Fruit fly (Drosophila melanogaster): Measurements from ENCODE around the gene CG13786.

CG13786 gene

DNA sequence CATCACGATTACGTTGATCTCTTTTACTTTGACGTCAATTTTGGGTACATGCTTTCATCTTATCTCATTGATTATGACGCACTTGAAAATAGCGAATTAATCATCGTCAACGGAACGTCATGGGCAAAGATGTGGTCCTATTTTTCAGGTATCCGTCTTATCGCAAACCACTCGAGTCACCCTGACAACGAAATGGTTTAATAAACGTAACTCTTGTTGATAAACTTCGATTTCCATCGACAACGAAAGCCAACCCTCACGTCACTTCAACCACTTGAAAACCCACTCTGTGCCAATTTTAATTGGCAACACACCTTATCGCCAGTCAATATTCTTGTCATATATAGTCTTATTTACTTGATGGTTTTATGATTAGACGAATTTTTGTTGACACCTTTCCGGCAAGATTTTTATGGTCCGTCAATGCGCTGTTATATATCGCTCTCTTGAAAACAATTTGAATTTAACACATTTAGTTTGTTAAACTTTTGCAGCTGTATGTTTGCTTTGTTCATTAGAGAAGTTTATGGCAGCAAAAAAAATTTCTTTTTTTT, 10.5 kb downstream of the CG13786 start:
- TF ChIP-seq CG17801 (GFP tag; optimal IDR thresholded peaks at IDR 0.05; ENCODE audit: partially characterized antibody): no peak

dm6 chr2L:7241499-7241898, 11.3 kb downstream of the CG13786 start:
- no peak for TF ChIP-seq CG17801 (GFP tag; optimal IDR thresholded peaks at IDR 0.05; ENCODE audit: partially characterized antibody)

- no peak for TF ChIP-seq CG17801 (GFP tag; optimal IDR thresholded peaks at IDR 0.05; ENCODE audit: partially characterized antibody)
These were observed 11.8 kb downstream of the CG13786 start for dm6 chr2L:7240964-7241363.

- TF ChIP-seq CG17801 (GFP tag; optimal IDR thresholded peaks at IDR 0.05; ENCODE audit: partially characterized antibody): no peak
These were observed 12.5 kb downstream of the CG13786 start for dm6 chr2L:7240311-7240710.

DNA sequence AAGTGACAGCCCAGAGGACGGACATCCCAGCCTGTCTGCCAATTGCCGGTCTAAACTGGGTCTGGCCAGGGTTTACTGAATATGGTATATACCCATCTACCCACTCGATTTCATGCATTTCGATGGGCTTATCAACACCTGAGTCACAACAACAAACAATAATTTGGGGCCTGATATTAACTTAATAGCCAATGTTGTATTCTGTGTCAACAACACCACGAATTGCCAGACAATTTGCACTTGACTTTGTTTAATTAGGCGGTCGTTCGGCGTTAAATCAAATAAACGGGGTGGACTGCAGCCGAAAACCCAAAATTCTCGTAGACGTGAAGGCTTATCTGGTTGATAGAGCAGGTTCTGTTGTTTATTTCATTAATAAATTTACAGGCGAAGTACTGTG, 13.5 kb downstream of the CG13786 start:
- peak; percentile 5 for TF ChIP-seq CG17801 (GFP tag; optimal IDR thresholded peaks at IDR 0.05; ENCODE audit: partially characterized antibody)

DNA sequence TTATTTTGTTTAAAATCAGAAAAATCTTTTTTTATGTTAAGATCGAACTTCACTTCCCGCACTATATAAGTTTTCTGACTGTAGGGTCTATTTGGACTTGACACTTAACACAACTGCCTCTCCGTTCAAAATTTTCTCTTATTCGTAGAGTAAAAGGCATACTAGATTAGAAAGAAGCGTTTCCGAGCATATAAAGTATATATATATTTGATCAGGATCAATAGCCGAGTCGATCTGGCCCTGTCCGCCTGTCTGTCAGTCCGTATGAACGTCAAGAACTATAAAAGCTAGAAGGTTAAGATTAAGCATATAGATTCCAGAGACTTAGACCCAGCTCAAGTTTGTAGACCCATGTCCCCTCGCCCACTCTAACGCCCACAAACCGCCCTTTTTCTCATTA, 20.1 kb downstream of the CG13786 start, which contains the start of gene CG43800:
Gene CG43800, minus strand, starts transcription at position 101 of the 400 bp plus-strand sequence.
- no peak for TF ChIP-seq CG17801 (GFP tag; optimal IDR thresholded peaks at IDR 0.05; ENCODE audit: partially characterized antibody)

dm6 chr2L:7227434-7227833, 25.3 kb downstream of the CG13786 start, which contains the start of gene CG43799:
Gene CG43799 (plus strand): TSS chr2L:7227734.
- TF ChIP-seq CG17801 (GFP tag; optimal IDR thresholded peaks at IDR 0.05; ENCODE audit: partially characterized antibody): no peak

DNA sequence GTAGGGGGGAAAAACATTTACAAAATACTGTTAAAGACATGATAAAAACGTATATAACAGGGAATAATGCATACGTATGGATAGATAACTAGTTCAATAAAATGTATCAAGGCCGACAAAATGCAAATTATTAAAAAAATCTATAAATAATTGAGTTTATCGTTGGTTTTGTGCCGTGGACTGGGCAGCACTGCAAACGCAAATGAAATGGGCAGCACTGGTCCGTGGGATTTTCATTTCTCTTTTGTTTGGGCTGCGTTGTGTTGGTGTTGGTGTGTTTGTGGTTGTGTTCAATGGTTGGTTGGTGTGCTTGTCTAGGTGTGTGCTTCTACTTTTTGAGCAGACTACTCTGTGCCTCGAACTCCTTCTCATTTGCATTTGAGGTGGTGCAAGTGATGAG, 26.2 kb downstream of the CG13786 start:
- TF ChIP-seq CG17801 (GFP tag; optimal IDR thresholded peaks at IDR 0.05; ENCODE audit: partially characterized antibody): no peak

dm6 chr2L:7222829-7223272, 29.9 kb downstream of the CG13786 start, which contains the start of gene mEFG1:
Gene mEFG1 (minus strand): TSS chr2L:7223081.
- peak; percentile 5 for TF ChIP-seq CG17801 (GFP tag; optimal IDR thresholded peaks at IDR 0.05; ENCODE audit: partially characterized antibody)

DNA sequence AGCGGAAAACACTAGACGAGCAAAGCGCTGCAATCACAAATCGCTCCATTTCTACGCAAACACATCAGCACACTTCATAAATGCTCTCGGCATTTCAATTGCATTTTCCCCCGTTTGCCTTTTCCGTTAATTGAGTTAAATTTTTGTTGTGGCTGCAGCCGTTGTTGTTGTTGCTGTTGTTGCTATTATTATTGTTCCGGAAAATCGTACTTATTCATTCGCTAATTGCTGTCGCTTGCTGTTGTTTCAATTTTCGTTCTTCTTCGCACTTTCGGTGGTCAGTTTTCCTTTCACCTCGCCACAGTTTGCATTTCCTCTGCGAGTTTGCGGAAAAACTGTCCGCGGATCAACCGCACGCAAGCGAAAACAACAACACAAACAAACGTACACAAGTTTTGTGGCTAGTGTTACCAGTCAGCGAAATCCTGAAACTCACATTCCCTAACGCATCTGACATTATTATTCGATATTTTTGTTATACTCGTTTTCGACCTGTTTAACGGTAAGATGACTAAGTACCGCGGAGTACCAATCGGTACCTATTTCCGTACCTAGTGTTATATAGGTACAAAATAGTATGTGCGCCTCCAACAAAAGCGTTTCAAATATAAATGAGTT, 33.0 kb downstream of the CG13786 start, which contains the start of gene CG13784:
Gene CG13784, minus strand, starts transcription at position 384 of the 618 bp plus-strand sequence.
- TF ChIP-seq CG17801 (GFP tag; optimal IDR thresholded peaks at IDR 0.05; ENCODE audit: partially characterized antibody): peak; percentile 60

dm6 chr2L:7219172-7219571, 33.6 kb downstream of the CG13786 start:
- TF ChIP-seq CG17801 (GFP tag; optimal IDR thresholded peaks at IDR 0.05; ENCODE audit: partially characterized antibody): no peak

DNA sequence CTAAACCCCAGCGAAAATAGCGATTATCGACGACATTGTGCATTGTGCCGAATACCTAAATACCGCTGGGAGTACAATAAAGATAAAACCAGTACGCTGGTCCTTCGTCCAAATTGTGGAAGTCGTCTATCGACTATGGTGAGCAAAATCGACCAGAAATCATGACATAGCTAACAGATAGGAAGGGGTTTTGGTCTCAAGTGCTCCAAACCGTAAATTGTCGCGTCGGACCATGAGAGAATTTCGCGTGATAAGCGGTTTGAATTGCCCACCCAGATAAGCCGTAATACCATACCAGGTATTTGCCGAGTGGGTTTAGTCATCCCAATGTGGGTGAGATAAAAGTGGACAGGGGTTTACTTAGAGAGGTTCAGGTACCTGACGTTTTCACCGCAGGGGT, 34.9 kb downstream of the CG13786 start:
- TF ChIP-seq CG17801 (GFP tag; optimal IDR thresholded peaks at IDR 0.05; ENCODE audit: partially characterized antibody): peak; percentile 19

DNA sequence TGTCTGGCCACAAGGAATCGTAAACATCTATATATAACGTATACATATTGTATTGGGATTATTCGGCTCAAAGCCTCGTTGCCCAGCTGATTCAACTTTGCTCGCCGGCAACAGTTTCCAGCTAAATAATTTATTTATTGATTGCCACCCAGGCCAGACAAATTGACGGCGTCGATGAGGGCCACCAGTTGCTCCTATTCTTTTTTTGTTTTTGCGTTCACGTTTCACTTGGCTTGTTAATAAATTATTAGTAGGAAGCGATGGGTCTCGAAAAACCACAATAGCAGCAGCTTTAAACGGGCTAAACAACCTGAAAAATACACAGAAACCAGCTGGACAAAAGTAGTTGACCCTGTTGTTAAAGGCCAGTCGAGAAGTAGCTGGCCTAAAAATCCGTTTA, 35.7 kb downstream of the CG13786 start:
- no peak for TF ChIP-seq CG17801 (GFP tag; optimal IDR thresholded peaks at IDR 0.05; ENCODE audit: partially characterized antibody)

DNA sequence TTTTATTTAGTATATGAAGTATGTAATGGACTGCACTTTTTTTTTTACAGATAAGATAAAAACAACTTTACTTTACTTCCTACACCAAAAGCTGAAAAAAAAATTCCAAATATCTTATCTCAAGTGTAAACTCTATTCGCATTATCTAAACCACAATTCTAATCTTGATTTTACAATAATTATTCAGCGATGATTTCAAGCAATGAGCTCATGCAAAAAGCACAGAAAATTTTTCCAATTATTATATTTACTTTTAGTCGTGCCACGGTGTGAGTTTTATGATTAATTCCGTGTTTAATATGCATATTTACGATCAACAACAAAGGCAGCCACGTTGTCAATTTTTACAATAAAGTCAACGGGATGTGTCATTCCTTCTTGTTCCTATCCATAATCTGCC, 36.5 kb downstream of the CG13786 start:
- TF ChIP-seq CG17801 (GFP tag; optimal IDR thresholded peaks at IDR 0.05; ENCODE audit: partially characterized antibody): no peak

- TF ChIP-seq CG17801 (GFP tag; optimal IDR thresholded peaks at IDR 0.05; ENCODE audit: partially characterized antibody): no peak
These were observed 37.1 kb downstream of the CG13786 start for dm6 chr2L:7215657-7216056.

DNA sequence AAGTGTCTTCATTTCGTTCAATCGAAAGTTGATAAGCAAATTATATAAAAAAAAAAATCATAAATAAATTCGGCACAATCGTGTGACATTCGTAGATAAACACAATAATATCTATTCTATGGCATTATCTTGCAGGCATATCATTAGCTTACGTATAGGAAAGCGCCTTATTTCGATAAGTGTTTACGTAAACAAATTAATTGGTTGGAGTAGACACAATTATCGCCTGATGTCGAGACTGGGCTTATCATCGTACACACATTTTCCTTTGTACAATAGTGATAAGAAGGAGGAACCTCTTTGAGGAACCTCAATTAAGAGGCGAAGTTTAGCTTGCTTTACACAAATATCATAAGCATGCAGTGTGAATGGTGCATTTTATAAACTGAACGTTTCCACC, 37.9 kb downstream of the CG13786 start:
- TF ChIP-seq CG17801 (GFP tag; optimal IDR thresholded peaks at IDR 0.05; ENCODE audit: partially characterized antibody): no peak
